Worm (Caenorhabditis elegans) whole organism, L3 larva: ENCODE data around the gene W04D12.1.

Experiments used
- ceh-16 ChIP-seq: sonication (generic microtip); optimal IDR thresholded peaks from 2 replicates; lab custom pipeline; 2017; ENCODE audit warnings: missing biosample characterization, missing genetic modification characterization
- elt-2 ChIP-seq: sonication (generic microtip); optimal IDR thresholded peaks from 2 replicates; lab custom pipeline; 2016; ENCODE audit warnings: missing genetic modification reagents, mild to moderate bottlenecking, missing genetic modification characterization, missing compliant biosample characterization
- fkh-2 ChIP-seq: fragments of 150-350 bp; optimal IDR thresholded peaks from 2 replicates; lab custom pipeline; 2014; ENCODE audit warnings: missing biosample characterization, missing genetic modification reagents, missing genetic modification characterization
- fos-1 ChIP-seq: fragments of 150-350 bp; optimal IDR thresholded peaks from 2 replicates; lab custom pipeline; 2014; ENCODE audit warnings: missing biosample characterization, missing genetic modification characterization
- hmg-11 ChIP-seq: sonication (generic microtip); optimal IDR thresholded peaks from 2 replicates; lab custom pipeline; 2016; ENCODE audit warnings: missing genetic modification characterization, missing compliant biosample characterization
- lin-39 ChIP-seq: fragments of 150-350 bp; optimal IDR thresholded peaks from 2 replicates; lab custom pipeline; 2018; ENCODE audit warnings: missing biosample characterization, missing genetic modification reagents, missing genetic modification characterization
- mml-1 ChIP-seq: fragments of 150-350 bp; sonication (generic microtip); optimal IDR thresholded peaks from 3 replicates; lab custom pipeline; 2014; ENCODE audit warnings: missing biosample characterization, missing genetic modification characterization
- nhr-12 ChIP-seq: fragments of 150-350 bp; optimal IDR thresholded peaks from 2 replicates; lab custom pipeline; 2014; ENCODE audit warnings: missing biosample characterization, missing genetic modification characterization
- nhr-237 ChIP-seq: fragments of 150-350 bp; optimal IDR thresholded peaks from 2 replicates; lab custom pipeline; 2014; ENCODE audit warnings: missing biosample characterization, missing genetic modification characterization
- nhr-77 ChIP-seq: fragments of 150-350 bp; optimal IDR thresholded peaks from 2 replicates; lab custom pipeline; 2014; ENCODE audit warnings: missing biosample characterization, missing genetic modification characterization
- pha-4 ChIP-seq: fragments of 150-350 bp; optimal IDR thresholded peaks from 2 replicates; lab custom pipeline; 2014; ENCODE audit warnings: missing biosample characterization, missing genetic modification reagents, missing genetic modification characterization
- tbx-2 ChIP-seq: sonication (generic microtip); optimal IDR thresholded peaks from 2 replicates; lab custom pipeline; 2016; ENCODE audit warnings: mild to moderate bottlenecking, missing genetic modification characterization, missing compliant biosample characterization
- unc-39 ChIP-seq: sonication (generic microtip); optimal IDR thresholded peaks from 4 replicates; lab custom pipeline; 2017; ENCODE audit warnings: missing biosample characterization, missing genetic modification characterization
- unc-62 ChIP-seq: fragments of 150-350 bp; sonication (generic microtip); optimal IDR thresholded peaks from 4 replicates; lab custom pipeline; 2014; ENCODE audit warnings: missing biosample characterization, missing genetic modification reagents, missing genetic modification characterization
- zag-1 ChIP-seq: fragments of 150-350 bp; optimal IDR thresholded peaks from 2 replicates; lab custom pipeline; 2014; ENCODE audit warnings: missing biosample characterization, missing genetic modification characterization
- ztf-11 ChIP-seq: fragments of 150-350 bp; optimal IDR thresholded peaks from 2 replicates; lab custom pipeline; 2014; ENCODE audit warnings: missing biosample characterization, missing genetic modification characterization

W04D12.1 gene

ce11 chrIII:5884459-5884858, 47.7 kb downstream of the W04D12.1 start:
- no peak for TF ChIP-seq nhr-237 (tag; lab: Kevin White, UChicago)
- TF ChIP-seq lin-39 = no peak
- no peak for TF ChIP-seq unc-39 (tag; lab: Kevin White, UChicago)
- TF ChIP-seq mml-1 (tag; lab: Kevin White, UChicago) = no peak
- no peak for TF ChIP-seq nhr-77 (tag; lab: Kevin White, UChicago)
- TF ChIP-seq ceh-16 (tag; lab: Kevin White, UChicago) = no peak
- no peak for TF ChIP-seq unc-62
- TF ChIP-seq tbx-2 = no peak
- no peak for TF ChIP-seq hmg-11 (tag; lab: Kevin White, UChicago)
- no peak for TF ChIP-seq elt-2
- TF ChIP-seq nhr-12 = no peak
- TF ChIP-seq pha-4 (tag; lab: Kevin White, UChicago) = no peak
- no peak for TF ChIP-seq ztf-11 (tag; lab: Kevin White, UChicago)
- no peak for TF ChIP-seq zag-1
- no peak for TF ChIP-seq fkh-2 (tag; lab: Kevin White, UChicago)
- TF ChIP-seq fos-1 = no peak
- TF ChIP-seq, all 47 proteins: peak for 0
